Fruit fly (Drosophila melanogaster): ENCODE measurements around the gene sgl.

Gene sgl

dm6 chr3L:6968961-6969814 is 4.6 kb upstream of the sgl start, which contains the start of the genes Mis12 and CG9953 (continued):
- no peak for TF ChIP-seq Dref (GFP tag; IDR thresholded peaks at IDR 0.05)
- no peak for TF ChIP-seq CG7745 (tag; optimal IDR thresholded peaks at IDR 0.05)
- peak; percentile 54 for TF ChIP-seq CG2678 (tag; optimal IDR thresholded peaks at IDR 0.05)
- TF ChIP-seq nerfin-2 (GFP tag; IDR thresholded peaks at IDR 0.05; ENCODE audit: partially characterized antibody): no peak
- no peak for TF ChIP-seq fd64A (GFP tag; optimal IDR thresholded peaks at IDR 0.05)
- TF ChIP-seq CG11456 (GFP tag; IDR thresholded peaks at IDR 0.05): 0 out of 3 replicates have a peak, but pooled peaks have one; percentile 7
- peak; percentile 55 for TF ChIP-seq az2 (GFP tag; optimal IDR thresholded peaks at IDR 0.05)
- no peak for TF ChIP-seq Neu2 (GFP tag; optimal IDR thresholded peaks at IDR 0.05; ENCODE audit: borderline replicate concordance)
- no peak for TF ChIP-seq CG14667 (GFP tag; IDR thresholded peaks at IDR 0.05)
- TF ChIP-seq MESR4 (GFP tag; optimal IDR thresholded peaks at IDR 0.05): peak; percentile 9
- peak; percentile 51 for TF ChIP-seq Nf-YC (tag; optimal IDR thresholded peaks at IDR 0.05)
- no peak for TF ChIP-seq Dll (GFP tag; IDR thresholded peaks at IDR 0.05; ENCODE audit: partially characterized antibody)
- TF ChIP-seq trh (GFP tag; optimal IDR thresholded peaks at IDR 0.05): no peak
- TF ChIP-seq Dad (GFP tag; optimal IDR thresholded peaks at IDR 0.05): no peak
- no peak for TF ChIP-seq Gsc (GFP tag; IDR thresholded peaks at IDR 0.05)
- no peak for TF ChIP-seq da (GFP tag; optimal IDR thresholded peaks at IDR 0.05)
- no peak for TF ChIP-seq ems (GFP tag; optimal IDR thresholded peaks at IDR 0.05)
- peak; percentile 21 for TF ChIP-seq CG10267 (tag; optimal IDR thresholded peaks at IDR 0.05)
- TF ChIP-seq CG3838 (GFP tag; optimal IDR thresholded peaks at IDR 0.05): no peak
- TF ChIP-seq disco-r (GFP tag; optimal IDR thresholded peaks at IDR 0.05): no peak
- TF ChIP-seq CG13775 (GFP tag; optimal IDR thresholded peaks at IDR 0.05): peak; percentile 70
- peak; percentile 49 for TF ChIP-seq CG1602 (GFP tag; optimal IDR thresholded peaks at IDR 0.05)
- TF ChIP-seq nmo (GFP tag; optimal IDR thresholded peaks at IDR 0.05): peak; percentile 68
- no peak; the same call in 1 of the 2 replicates for TF ChIP-seq Awh (GFP tag; IDR thresholded peaks at IDR 0.05)
- TF ChIP-seq pnt (GFP tag; optimal IDR thresholded peaks at IDR 0.05): no peak
- no peak for TF ChIP-seq lab (GFP tag; optimal IDR thresholded peaks at IDR 0.05)
- peak; percentile 31; the same call in 1 of the 3 replicates for TF ChIP-seq tgo (GFP tag; IDR thresholded peaks at IDR 0.05)
- TF ChIP-seq CG2889 (GFP tag; IDR thresholded peaks at IDR 0.05): peak; percentile 41; the same call in 1 of the 3 replicates
- TF ChIP-seq CG6654 (GFP tag; optimal IDR thresholded peaks at IDR 0.05): no peak
- TF ChIP-seq jigr1 (GFP tag; IDR thresholded peaks at IDR 0.05): no peak
- no peak for TF ChIP-seq knrl (GFP tag; IDR thresholded peaks at IDR 0.05; ENCODE audit: partially characterized antibody)
- TF ChIP-seq D19B (GFP tag; optimal IDR thresholded peaks at IDR 0.05): no peak
- TF ChIP-seq Side (GFP tag; optimal IDR thresholded peaks at IDR 0.05): no peak
- no peak for TF ChIP-seq Opbp (GFP tag; IDR thresholded peaks at IDR 0.05; ENCODE audit: partially characterized antibody)
- no peak for TF ChIP-seq cwo (GFP tag; optimal IDR thresholded peaks at IDR 0.05)
- peak; percentile 56 for TF ChIP-seq CG2712 (tag; optimal IDR thresholded peaks at IDR 0.05)
- TF ChIP-seq CG12744 (GFP tag; optimal IDR thresholded peaks at IDR 0.05): no peak
- TF ChIP-seq CG34376 (GFP tag; optimal IDR thresholded peaks at IDR 0.05): no peak
- TF ChIP-seq Meics (GFP tag; optimal IDR thresholded peaks at IDR 0.05): peak; percentile 55
- no peak for TF ChIP-seq mld (GFP tag; IDR thresholded peaks at IDR 0.05; ENCODE audit: partially characterized antibody)
- peak; percentile 3 for TF ChIP-seq ind (GFP tag; optimal IDR thresholded peaks at IDR 0.05)
- TF ChIP-seq CG2202 (tag; optimal IDR thresholded peaks at IDR 0.05): no peak
- TF ChIP-seq corto (GFP tag; optimal IDR thresholded peaks at IDR 0.05): no peak
- TF ChIP-seq Elba2 (GFP tag; optimal IDR thresholded peaks at IDR 0.05): no peak
- no peak for TF ChIP-seq Mrtf (GFP tag; IDR thresholded peaks at IDR 0.05)
- TF ChIP-seq ash1 (GFP tag; optimal IDR thresholded peaks at IDR 0.05): no peak
- peak; percentile 16 for TF ChIP-seq CG4820 (GFP tag; optimal IDR thresholded peaks at IDR 0.05)
- TF ChIP-seq gcm (GFP tag; optimal IDR thresholded peaks at IDR 0.05): no peak
- no peak for TF ChIP-seq CG6765 (GFP tag; optimal IDR thresholded peaks at IDR 0.05)

All from whole organism, embryonic.